Fruit fly (Drosophila melanogaster) whole organism, larva: ENCODE results near the gene CG6420.

Source experiments
- noc ChIP-seq: fragments of 200-800 bp; sonication (Bioruptor generic); optimal IDR thresholded peaks from 3 replicates; lab custom pipeline; 2019; ENCODE audit warnings: missing biosample characterization, mild to moderate bottlenecking, missing genetic modification characterization, moderate library complexity

CG6420 gene

DNA sequence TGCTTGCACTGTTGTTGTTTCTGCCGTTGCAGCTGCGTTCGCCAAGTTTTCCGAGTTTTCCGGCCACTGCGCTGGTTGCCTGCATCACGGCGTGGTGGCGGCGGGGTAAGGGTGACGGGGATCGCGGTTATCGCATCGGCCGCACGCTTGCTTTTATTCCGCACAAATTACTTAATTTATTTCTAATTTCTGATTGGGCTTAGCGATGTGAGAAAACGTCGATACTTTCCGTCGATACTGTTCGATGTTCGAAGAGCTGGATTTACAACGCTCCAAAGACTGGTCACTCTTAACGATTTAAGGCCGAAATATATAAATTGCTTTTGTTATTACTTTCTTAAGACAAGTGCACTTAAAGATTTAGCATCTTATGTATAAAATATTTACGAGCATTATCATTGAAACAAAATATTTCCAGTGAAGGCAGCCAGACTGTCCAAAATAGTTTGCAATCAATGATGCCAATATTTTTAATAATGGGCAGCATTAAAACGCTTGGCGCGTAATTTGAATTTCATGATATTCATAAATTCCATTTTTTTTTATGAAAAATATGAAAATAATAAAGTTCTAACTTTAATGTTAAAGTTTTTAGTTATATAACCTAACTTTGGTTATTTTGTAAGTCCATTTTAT, at the start of gene CG6420:
TSS of gene CG6420 (minus strand) at position 240 of the 636 bp plus-strand sequence.
- TF ChIP-seq noc: no peak

DNA sequence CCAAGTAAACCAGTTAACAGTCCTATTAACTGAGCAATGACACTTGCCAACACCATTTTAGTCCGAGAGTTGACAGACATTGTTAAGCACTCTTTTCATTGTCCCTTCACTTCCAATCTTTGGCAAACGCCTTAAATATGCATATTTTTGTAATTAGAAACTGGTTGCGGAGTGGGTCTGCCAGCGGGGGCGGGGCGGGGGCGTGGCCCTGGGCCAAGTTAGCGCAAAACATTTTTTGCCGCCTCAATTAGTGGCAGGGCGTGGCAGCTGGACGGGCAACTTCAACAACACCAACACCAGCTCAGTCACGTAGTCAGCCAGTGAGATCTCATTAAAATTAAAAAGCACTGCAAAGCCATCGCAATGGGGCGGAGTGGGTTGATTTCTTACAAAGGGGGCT, 36.7 kb upstream of the CG6420 start:
- no peak for TF ChIP-seq noc

DNA sequence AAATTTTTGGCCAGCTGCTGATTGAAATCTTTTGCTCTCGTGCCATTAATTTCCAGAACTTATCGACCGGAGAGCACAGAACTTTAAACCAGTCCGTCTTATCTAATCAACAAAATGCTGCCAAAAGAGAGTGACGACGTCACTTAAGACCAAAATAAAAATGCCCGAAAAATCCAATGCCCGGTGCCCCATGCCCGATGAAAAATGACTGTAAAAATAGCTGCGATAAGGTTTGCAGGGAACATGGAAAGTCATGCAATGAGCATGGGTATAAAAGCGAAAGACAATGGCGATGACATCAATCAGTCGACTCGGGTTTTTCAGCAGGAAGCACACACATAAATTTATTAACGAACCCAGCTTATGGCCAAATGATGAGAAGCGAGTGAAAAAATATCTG, 12.3 kb upstream of the CG6420 start, which contains the start of gene CG14247:
TSS of gene CG14247 (plus strand) at position 301 of the 400 bp plus-strand sequence.
- no peak for TF ChIP-seq noc

DNA sequence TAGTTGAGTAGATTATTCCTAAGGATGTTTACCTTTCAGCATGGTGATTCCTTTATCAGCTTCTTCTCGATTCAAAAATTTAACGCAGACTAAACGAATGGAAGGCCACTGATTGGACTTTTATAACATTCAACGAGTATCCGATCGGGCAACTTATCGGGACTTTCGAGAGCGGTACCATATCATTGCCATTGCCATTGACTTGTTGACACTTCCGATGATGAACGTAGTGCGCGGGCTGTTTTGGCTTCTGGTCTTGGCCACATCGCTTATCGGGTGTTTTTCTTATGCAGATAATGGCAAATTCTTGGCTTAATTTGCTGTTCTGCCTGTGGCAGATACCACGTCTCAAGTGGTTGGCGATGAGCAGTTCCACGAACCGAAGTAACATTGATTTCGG, 11.2 kb upstream of the CG6420 start, which contains the start of gene CG6403:
TSS of gene CG6403 (minus strand) at position 101 of the 400 bp plus-strand sequence.
- no peak for TF ChIP-seq noc

DNA sequence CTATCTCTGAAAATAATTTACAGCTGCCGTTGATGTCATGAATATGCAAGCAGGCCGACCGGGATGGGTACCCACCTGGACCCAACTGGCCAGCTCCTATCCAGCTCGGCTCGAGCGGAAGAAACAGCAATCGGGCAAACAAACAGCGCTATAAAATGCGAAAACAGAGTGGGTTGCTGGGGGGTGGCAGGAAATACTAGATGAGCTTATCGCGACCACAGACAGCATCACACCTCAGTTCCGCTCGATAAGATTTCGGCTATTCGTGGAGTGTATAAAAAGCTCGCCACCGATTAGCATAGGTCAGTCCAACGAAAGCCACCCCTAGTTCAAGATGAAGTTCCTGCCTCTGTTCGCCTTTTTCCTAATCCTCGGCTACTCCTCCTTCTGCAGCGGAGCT, 3.4 kb upstream of the CG6420 start, which contains the start of gene CG14245:
TSS of gene CG14245 (plus strand) at position 301 of the 400 bp plus-strand sequence.
- no peak for TF ChIP-seq noc

DNA sequence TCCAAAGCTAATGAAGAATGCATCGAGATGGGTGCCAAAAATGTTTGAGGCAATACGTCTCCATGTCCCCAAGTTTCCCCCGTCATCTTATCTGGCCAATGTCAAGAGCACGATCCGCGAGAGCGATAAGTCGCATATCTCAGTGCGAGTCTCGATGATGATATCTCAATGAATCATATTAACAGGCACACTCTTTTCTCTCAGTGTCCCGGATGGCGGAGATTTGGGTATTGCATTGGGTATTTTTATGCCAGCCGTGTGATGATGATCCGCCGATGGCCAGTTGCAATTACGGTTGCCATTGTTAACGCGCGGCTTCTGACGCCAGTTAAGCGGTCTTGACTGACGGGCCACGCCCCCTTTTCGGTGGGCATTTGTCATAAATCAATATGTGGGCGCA, 2.0 kb upstream of the CG6420 start, which contains the start of gene CG14246:
TSS of gene CG14246 (plus strand) at position 301 of the 400 bp plus-strand sequence.
- TF ChIP-seq noc: no peak

DNA sequence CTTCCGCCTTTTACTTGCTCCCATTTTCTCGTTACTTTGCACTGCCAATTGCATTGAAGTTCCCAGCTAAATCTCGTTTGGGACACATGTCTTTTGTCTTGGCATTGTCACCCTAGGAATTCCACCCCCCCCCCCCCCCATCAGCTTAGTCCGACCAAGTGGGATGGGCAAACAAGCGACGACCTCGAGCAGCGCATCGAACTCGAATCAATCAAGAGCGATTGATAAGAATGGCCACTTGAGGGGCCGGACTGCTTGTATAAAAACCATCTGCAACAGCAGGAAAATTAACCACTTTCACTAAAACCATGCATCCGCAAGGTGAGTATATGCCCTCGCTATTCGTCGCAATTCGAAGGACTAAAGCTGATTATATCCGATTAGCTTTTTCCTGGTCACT, 817 bp upstream of the CG6420 start, which contains the start of gene CG14244:
TSS of gene CG14244 (plus strand) at position 301 of the 400 bp plus-strand sequence.
- no peak for TF ChIP-seq noc

DNA sequence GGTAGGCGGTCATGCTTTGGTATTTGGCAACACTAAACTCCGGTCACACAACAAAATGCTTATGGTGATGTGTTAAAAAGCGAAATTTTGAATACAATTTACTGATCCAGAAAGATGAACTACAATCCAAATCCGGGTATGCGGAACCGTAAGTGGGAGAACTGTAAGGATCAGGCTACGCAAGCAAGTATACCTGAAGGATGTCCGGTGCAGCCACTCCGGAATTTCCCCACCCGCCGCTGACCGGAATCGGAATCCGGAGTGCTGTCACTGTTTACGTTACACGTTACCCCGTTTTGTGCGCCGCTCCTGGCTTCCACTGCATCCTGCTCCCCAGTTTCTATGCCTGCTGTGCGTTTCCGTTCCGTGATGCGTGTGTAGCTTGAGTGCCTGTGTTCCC, 7.2 kb downstream of the CG6420 start, which contains the start of gene Yif1:
TSS of gene Yif1 (plus strand) at position 8 of the 400 bp plus-strand sequence.
- no peak for TF ChIP-seq noc

DNA sequence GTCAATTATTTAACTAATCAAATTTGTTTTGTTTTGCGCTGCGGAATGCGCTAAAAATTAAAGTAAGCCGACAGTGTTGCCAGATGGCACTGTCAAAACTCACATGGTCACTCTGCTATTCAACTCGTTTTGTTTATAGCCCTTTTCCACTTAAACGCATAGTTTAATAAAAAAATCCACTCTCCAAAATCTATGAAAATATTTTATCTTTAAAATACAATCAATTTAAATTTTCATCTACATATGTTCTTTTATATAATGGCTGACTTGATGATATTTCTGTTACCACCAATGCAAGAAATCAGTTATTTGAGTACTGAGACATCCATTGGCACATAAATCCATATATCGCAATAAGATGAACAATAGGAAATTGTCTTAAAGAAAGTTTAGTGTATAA, 7.7 kb downstream of the CG6420 start, which contains the start of gene CG6425:
TSS of gene CG6425 (minus strand) at position 95 of the 400 bp plus-strand sequence.
- no peak for TF ChIP-seq noc

DNA sequence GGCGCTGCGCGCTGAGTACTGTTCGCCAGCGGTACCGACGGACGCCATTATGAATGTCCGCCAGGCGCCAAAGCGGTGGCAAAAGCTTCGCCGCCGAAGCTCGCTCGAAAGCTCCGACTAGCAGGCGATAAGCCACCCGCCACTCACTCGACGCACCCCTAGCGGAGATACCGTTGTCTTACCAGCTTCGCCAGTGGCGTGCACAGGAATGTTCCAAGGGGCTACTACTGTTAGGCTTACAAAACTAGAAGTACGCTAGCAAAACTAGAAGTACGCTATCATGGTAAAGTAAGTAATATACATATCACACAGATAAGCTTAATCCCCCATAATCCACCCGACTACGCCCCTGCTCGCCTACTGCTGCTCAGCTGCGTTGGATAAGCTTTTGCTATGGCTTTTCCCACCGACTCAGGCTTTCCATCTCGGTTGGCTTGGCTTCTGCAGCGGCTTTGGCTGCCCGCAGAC, 10.9 kb downstream of the CG6420 start, which contains the start of gene amon:
TSS of gene amon (minus strand) at position 51 of the 468 bp plus-strand sequence.
- TF ChIP-seq noc: peak; percentile 89

DNA sequence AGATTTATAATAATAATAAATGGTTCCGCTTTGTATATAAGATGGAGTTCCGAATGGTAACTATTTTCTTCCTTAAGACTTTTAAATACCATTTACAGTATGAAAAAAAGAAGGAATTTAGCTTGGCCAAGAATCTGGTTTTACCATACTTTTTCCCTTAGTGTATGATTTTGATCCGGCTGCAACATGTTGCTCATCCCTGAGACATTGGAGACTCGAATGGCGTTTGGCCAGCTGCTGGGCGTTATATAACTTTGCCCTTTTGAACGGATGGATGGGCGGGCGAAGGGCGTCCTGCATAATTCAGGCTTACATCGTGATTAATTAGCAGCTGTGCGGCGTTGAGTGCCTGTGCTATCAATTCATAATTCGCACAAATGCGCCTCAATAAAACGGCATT, 20.7 kb downstream of the CG6420 start:
- TF ChIP-seq noc: no peak

DNA sequence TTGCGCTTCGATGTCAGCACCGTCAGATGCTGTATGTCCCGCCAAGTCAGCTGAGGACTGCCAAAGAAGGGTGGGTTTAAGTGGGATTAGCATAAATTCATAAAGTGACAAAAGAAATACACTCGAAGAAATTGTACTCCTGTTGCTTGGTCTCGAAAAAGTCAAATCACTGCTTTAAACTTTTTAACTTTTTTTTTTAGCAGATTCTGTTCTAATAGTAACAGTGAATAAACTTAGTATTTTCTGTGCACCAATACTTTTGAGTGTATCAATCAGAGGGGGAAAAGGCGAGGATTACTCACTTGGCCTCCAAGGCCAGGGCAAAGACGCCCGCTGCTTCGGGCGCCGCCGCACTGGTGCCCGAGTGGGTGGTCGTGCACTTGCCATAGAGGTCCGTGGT, 24.9 kb downstream of the CG6420 start:
- TF ChIP-seq noc: no peak

DNA sequence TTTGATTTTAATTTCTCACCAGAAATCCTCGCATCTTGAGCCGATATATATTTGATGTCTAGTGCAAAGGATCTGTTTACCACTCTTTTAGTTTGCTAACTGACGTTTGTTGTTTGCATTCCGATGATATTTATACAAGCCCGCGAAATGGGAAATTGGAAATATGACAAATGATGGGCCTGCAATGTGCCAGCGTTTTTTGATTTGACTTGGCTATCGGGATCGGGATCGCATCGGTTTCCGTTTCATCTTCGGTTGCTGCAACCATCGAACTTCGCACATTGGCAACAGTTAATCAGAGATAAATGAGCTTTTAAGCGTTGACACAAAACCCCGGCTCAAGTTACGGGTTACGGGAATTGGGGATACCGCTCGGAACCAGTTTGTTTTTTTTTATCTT, 31.5 kb downstream of the CG6420 start, which contains the start of gene TwdlQ:
TSS of gene TwdlQ (minus strand) at position 101 of the 400 bp plus-strand sequence.
- no peak for TF ChIP-seq noc

DNA sequence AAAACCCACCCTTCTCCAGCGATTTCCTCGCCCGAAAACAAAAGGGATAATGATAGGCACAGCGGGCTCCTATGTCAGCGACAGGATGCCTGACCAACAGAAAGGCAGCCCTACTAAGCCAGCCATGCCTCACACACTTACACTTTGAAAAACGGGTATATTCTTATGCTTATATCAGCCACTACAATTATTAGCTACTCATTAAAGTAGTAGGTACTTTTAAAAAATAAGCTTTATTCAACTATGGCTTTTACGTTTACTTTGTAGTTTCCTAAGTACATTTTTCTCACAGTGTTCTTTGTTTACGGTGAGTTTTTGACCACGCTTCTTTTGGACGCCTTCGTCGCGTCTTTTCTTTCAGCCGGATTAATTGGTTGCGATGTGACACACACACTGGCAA, 34.8 kb downstream of the CG6420 start:
- no peak for TF ChIP-seq noc

DNA sequence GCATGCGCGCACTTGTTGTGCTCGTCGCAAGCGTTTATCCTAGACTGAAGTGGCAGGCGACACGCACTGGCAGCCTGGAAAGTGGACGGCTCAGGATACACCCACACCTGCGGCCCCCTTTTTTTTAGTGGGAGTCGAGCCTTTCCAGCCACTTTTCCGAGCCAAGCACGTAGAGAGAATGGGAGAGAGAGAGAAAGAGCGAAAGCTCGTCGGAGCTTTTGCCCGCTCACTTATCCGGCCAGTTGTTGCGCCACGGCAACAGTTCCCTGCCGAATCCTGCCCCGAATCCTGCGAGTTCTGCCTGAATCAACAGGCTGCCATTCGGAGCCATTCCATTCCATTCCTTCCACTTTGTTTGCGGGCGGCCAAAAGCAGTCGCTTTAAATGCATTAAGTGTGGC, 43.1 kb downstream of the CG6420 start, which contains the start of gene beat-VII:
TSS of gene beat-VII (minus strand) at position 20 of the 400 bp plus-strand sequence.
- no peak for TF ChIP-seq noc

DNA sequence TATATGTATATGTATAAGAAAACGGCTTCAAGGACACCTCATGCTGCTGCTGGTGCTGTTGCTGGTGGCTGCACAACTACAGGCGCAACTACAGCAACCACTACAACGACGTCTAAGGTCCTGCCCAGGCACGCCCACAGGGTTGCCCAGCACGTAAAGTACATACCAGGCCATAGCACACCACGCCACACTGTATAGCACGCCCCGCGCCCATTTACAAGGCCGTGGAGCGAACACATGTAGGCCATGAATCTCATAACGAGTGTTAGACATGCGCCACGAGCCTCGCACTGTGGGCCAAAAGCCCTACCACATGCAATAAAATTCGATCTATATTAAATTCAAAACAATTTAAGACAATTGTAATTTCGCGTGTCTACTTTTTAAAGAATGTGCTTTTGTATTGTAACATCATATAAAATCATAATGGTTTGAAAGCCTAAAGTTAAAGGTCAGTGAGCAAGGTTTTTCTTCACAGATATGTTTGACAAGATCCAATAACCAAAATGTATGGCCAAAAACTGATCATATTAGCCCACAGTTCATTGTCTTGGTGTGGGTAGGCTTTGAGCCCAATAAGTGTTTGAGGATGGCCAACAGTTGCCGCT, 53.4 kb downstream of the CG6420 start:
- no peak for TF ChIP-seq noc

DNA sequence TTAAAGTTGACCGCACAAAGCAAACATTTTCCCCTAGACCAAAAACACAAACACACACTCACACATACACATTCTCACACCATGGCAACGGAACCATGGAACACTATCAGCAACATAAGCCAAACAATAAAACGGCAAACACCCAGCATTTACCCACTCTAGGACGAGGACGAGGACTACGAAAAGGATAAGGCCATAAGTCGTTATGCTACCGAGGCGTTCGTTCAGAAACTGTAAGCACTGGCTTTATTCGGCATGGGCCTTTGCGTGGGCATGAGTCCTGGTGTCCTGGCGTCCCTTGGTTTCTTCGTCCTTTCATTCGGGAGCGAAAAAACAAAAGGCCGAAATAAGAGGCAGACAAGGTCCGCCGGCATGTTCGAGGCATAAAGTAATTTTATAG, 54.7 kb downstream of the CG6420 start:
- TF ChIP-seq noc: no peak
